Worm (Caenorhabditis elegans) whole organism, L4 larva: ENCODE data around the gene fbxa-26.
"Not testable (repeated sequence)": the region's sequence is repeated elsewhere in the genome, so short reads cannot be mapped to it uniquely, and the experiment has no call there.

Source experiments
- F26F4.8 ChIP-seq: fragments of 200-800 bp; sonication (Bioruptor generic); conservative IDR thresholded peaks from 2 replicates; pipeline ENCODE4 v1.3.6; 2022; ENCODE audit warnings: missing genetic modification characterization, missing compliant biosample characterization
- F44E2.7 ChIP-seq: fragments of 200-800 bp; sonication (Bioruptor generic); IDR thresholded peaks from 2 replicates; pipeline ENCODE4 v2.1.2; 2022; ENCODE audit warnings: missing genetic modification characterization, missing compliant biosample characterization
- T26A8.4 ChIP-seq: fragments of 200-800 bp; sonication (Bioruptor generic); IDR thresholded peaks from 2 replicates; pipeline ENCODE4 v1.3.6; 2022; ENCODE audit warnings: missing genetic modification characterization, missing compliant biosample characterization
- Y105C5A.15 ChIP-seq: fragments of 200-800 bp; sonication (Bioruptor generic); IDR thresholded peaks from 2 replicates; pipeline ENCODE4 v1.3.6; 2022; ENCODE audit warnings: missing genetic modification characterization, missing compliant biosample characterization
- Y75B8A.6 ChIP-seq: fragments of 200-800 bp; sonication (Bioruptor generic); IDR thresholded peaks from 2 replicates; pipeline ENCODE4 v1.3.6; 2022; ENCODE audit warnings: missing genetic modification reagents, missing genetic modification characterization, missing compliant biosample characterization
- ZK337.2 ChIP-seq: fragments of 200-800 bp; sonication (Bioruptor generic); IDR thresholded peaks from 2 replicates; pipeline ENCODE4 v1.3.6; 2022; ENCODE audit warnings: missing genetic modification reagents, missing genetic modification characterization, missing compliant biosample characterization
- aha-1 ChIP-seq: fragments of 150-350 bp; peaks from one replicate; lab custom pipeline; 2014; ENCODE audit warnings: missing biosample characterization, missing genetic modification characterization
- ceh-62 ChIP-seq: sonication (generic microtip); optimal IDR thresholded peaks from 2 replicates; lab custom pipeline; 2017; ENCODE audit warnings: missing biosample characterization, missing genetic modification characterization
- ces-1 ChIP-seq: fragments of 150-350 bp; sonication (generic microtip); optimal IDR thresholded peaks from 4 replicates; lab custom pipeline; 2014; ENCODE audit warnings: missing biosample characterization, missing genetic modification reagents, missing genetic modification characterization
- ctbp-1 ChIP-seq: fragments of 200-800 bp; sonication (Bioruptor generic); IDR thresholded peaks from 2 replicates; pipeline ENCODE4 v1.3.6; 2022; ENCODE audit warnings: missing genetic modification reagents, missing genetic modification characterization, missing compliant biosample characterization
- daf-8 ChIP-seq: fragments of 200-800 bp; sonication (Bioruptor generic); IDR thresholded peaks from 2 replicates; pipeline ENCODE4 v1.3.6; 2022; ENCODE audit warnings: missing genetic modification characterization, missing compliant biosample characterization
- dmd-6 ChIP-seq: fragments of 200-800 bp; sonication (Bioruptor generic); IDR thresholded peaks from 2 replicates; pipeline ENCODE4 v1.3.6; 2022; ENCODE audit warnings: missing genetic modification reagents, missing genetic modification characterization, missing compliant biosample characterization
- dmd-8 ChIP-seq: fragments of 200-800 bp; sonication (Bioruptor generic); IDR thresholded peaks from 2 replicates; pipeline ENCODE4 v1.3.6; 2022; ENCODE audit warnings: missing genetic modification characterization, missing compliant biosample characterization
- egl-27 ChIP-seq: sonication (generic microtip); optimal IDR thresholded peaks from 3 replicates; lab custom pipeline; 2017; ENCODE audit warnings: missing biosample characterization, missing genetic modification reagents, missing genetic modification characterization
- hlh-30 ChIP-seq: sonication (generic microtip); optimal IDR thresholded peaks from 2 replicates; lab custom pipeline; 2017; ENCODE audit warnings: antibody characterized with exemption, mild to moderate bottlenecking, missing genetic modification characterization, missing compliant biosample characterization; ENCODE audit not compliant: insufficient read depth
- lin-13 ChIP-seq: fragments of 150-350 bp; optimal IDR thresholded peaks from 2 replicates; lab custom pipeline; 2014; ENCODE audit warnings: missing biosample characterization, missing genetic modification reagents, missing genetic modification characterization
- lir-3 ChIP-seq: sonication (generic microtip); optimal IDR thresholded peaks from 2 replicates; lab custom pipeline; 2016; ENCODE audit warnings: mild to moderate bottlenecking, missing genetic modification characterization, missing compliant biosample characterization
- madf-5 ChIP-seq, 2 experiments: fragments of 200-800 bp; sonication (Bioruptor generic); IDR thresholded peaks; 2 replicates each; pipeline ENCODE4 v1.3.6; 2022; ENCODE audit warnings: missing compliant biosample characterization in 2 of 2, missing genetic modification characterization in 2 of 2
- madf-9 ChIP-seq: fragments of 200-800 bp; sonication (Bioruptor generic); conservative IDR thresholded peaks from 2 replicates; pipeline ENCODE4 v1.3.6; 2022; ENCODE audit warnings: missing genetic modification reagents, missing genetic modification characterization, missing compliant biosample characterization
- mes-2 ChIP-seq: sonication (generic microtip); optimal IDR thresholded peaks from 2 replicates; lab custom pipeline; 2016; ENCODE audit warnings: missing genotype, mild to moderate bottlenecking, missing genetic modification characterization, missing compliant biosample characterization; ENCODE audit not compliant: poor library complexity, severe bottlenecking
- nhr-11 ChIP-seq: fragments of 150-350 bp; optimal IDR thresholded peaks from 2 replicates; lab custom pipeline; 2014; ENCODE audit warnings: missing biosample characterization, missing genetic modification characterization
- nhr-237 ChIP-seq: sonication (generic microtip); optimal IDR thresholded peaks from 2 replicates; lab custom pipeline; 2017; ENCODE audit warnings: missing biosample characterization, missing genetic modification characterization
- nhr-42 ChIP-seq: fragments of 200-800 bp; sonication (Bioruptor generic); IDR thresholded peaks from 2 replicates; pipeline ENCODE4 v1.3.6; 2022; ENCODE audit warnings: missing genetic modification characterization, missing compliant biosample characterization
- php-3 ChIP-seq: fragments of 200-800 bp; sonication (Bioruptor generic); IDR thresholded peaks from 2 replicates; pipeline ENCODE4 v1.3.6; 2022; ENCODE audit warnings: missing genetic modification reagents, missing genetic modification characterization, missing compliant biosample characterization
- pqm-1 ChIP-seq: sonication (generic microtip); optimal IDR thresholded peaks from 2 replicates; lab custom pipeline; 2017; ENCODE audit warnings: missing biosample characterization, missing genetic modification characterization
- rbr-2 ChIP-seq: sonication (generic microtip); optimal IDR thresholded peaks from 2 replicates; lab custom pipeline; 2016; ENCODE audit warnings: missing genotype, missing genetic modification characterization, missing compliant biosample characterization
- sdz-12 ChIP-seq: fragments of 200-800 bp; sonication (Bioruptor generic); optimal IDR thresholded peaks from 2 replicates; lab custom pipeline; 2018; ENCODE audit warnings: mild to moderate bottlenecking, missing genetic modification characterization, missing compliant biosample characterization
- set-16 ChIP-seq: fragments of 200-800 bp; sonication (Bioruptor generic); IDR thresholded peaks from 2 replicates; pipeline ENCODE4 v1.3.6; 2022; ENCODE audit warnings: missing genetic modification reagents, missing genetic modification characterization, missing compliant biosample characterization
- skn-1 ChIP-seq: fragments of 150-350 bp; optimal IDR thresholded peaks from 2 replicates; lab custom pipeline; 2014; ENCODE audit warnings: missing biosample characterization, missing genetic modification characterization
- snpc-1.2 ChIP-seq: fragments of 200-800 bp; sonication (Bioruptor generic); IDR thresholded peaks from 2 replicates; pipeline ENCODE4 v1.3.6; 2022; ENCODE audit warnings: missing genetic modification reagents, missing genetic modification characterization, missing compliant biosample characterization
- spr-1 ChIP-seq: sonication (generic microtip); optimal IDR thresholded peaks from 2 replicates; lab custom pipeline; 2016; ENCODE audit warnings: mild to moderate bottlenecking, missing genetic modification characterization, missing compliant biosample characterization
- tag-97 ChIP-seq: fragments of 200-800 bp; sonication (Bioruptor generic); IDR thresholded peaks from 2 replicates; pipeline ENCODE4 v1.3.6; 2022; ENCODE audit warnings: missing genetic modification characterization, missing compliant biosample characterization
- unc-130 ChIP-seq: sonication (generic microtip); optimal IDR thresholded peaks from 2 replicates; lab custom pipeline; 2016; ENCODE audit warnings: missing genetic modification reagents, missing genetic modification characterization, missing compliant biosample characterization
- zip-2 ChIP-seq: fragments of 150-350 bp; optimal IDR thresholded peaks from 2 replicates; lab custom pipeline; 2014; ENCODE audit warnings: missing biosample characterization, missing genetic modification characterization
- ztf-11 ChIP-seq: fragments of 150-350 bp; optimal IDR thresholded peaks from 2 replicates; lab custom pipeline; 2014; ENCODE audit warnings: missing biosample characterization, missing genetic modification characterization
- ztf-7 ChIP-seq: fragments of 150-350 bp; optimal IDR thresholded peaks from 2 replicates; lab custom pipeline; 2014; ENCODE audit warnings: missing biosample characterization, missing genetic modification characterization

Gene fbxa-26

ce11 chrIII:1372563-1372962 is 30.2 kb upstream of the fbxa-26 start:
- no peak for TF ChIP-seq pqm-1 (tag; lab: Kevin White, UChicago)
- TF ChIP-seq ceh-62 (tag; lab: Kevin White, UChicago) = no peak
- no peak for TF ChIP-seq php-3
- no peak for TF ChIP-seq dmd-8 (GFP tag; lab: Robert Waterston, UW)
- TF ChIP-seq F44E2.7 = no peak
- TF ChIP-seq daf-8 (GFP tag; lab: Robert Waterston, UW) = no peak
- no peak for TF ChIP-seq tag-97 (GFP tag; lab: Robert Waterston, UW)
- no peak for TF ChIP-seq F26F4.8 (GFP tag; lab: Robert Waterston, UW)
- no peak for TF ChIP-seq sdz-12
- no peak for TF ChIP-seq rbr-2 (tag; lab: Kevin White, UChicago)
- TF ChIP-seq dmd-6 (GFP tag; lab: Robert Waterston, UW) = no peak
- TF ChIP-seq lin-13 (GFP tag; lab: Kevin White, UChicago) = no peak
- no peak for TF ChIP-seq aha-1
- no peak for TF ChIP-seq nhr-11 (tag; lab: Kevin White, UChicago)
- no peak for TF ChIP-seq madf-5 (GFP tag; IDR thresholded peaks at IDR 0.05; lab: Robert Waterston, UW)
- TF ChIP-seq hlh-30 (tag; lab: Kevin White, UChicago) = no peak
- TF ChIP-seq T26A8.4 (GFP tag; lab: Robert Waterston, UW) = no peak
- TF ChIP-seq mes-2 (tag; lab: Kevin White, UChicago) = no peak
- TF ChIP-seq lir-3 (tag; lab: Kevin White, UChicago) = no peak
- TF ChIP-seq ztf-7 (tag; lab: Kevin White, UChicago) = no peak

ce11 chrIII:1359669-1360068 is 17.3 kb upstream of the fbxa-26 start, which contains the start of gene Y82E9BR.9:
Gene Y82E9BR.9, minus strand, starts transcription at chrIII:1359769.
- no peak for TF ChIP-seq Y75B8A.6
- no peak for TF ChIP-seq set-16 (GFP tag; lab: Robert Waterston, UW)
- no peak for TF ChIP-seq nhr-42 (GFP tag; lab: Robert Waterston, UW)
- TF ChIP-seq nhr-11 (tag; lab: Kevin White, UChicago) = no peak
- TF ChIP-seq ZK337.2 (GFP tag; lab: Robert Waterston, UW) = no peak
- TF ChIP-seq, all 104 proteins: peak for 0

- TF ChIP-seq F26F4.8 (GFP tag; lab: Robert Waterston, UW); snpc-1.2 (GFP tag; lab: Robert Waterston, UW); egl-27 (tag; lab: Kevin White, UChicago): not testable (repeated sequence)
- TF ChIP-seq, all 104 proteins: peak for 0; not testable (repeated sequence) for 104
Observed at ce11 chrIII:1357973-1358372, 15.7 kb upstream of the fbxa-26 start, which contains the start of gene Y82E9BR.8. Gene Y82E9BR.8, minus strand, starts transcription at chrIII:1358073.

- TF ChIP-seq nhr-237 (tag; lab: Kevin White, UChicago) = no peak
- no peak for TF ChIP-seq rbr-2 (tag; lab: Kevin White, UChicago)
- no peak for TF ChIP-seq mes-2 (tag; lab: Kevin White, UChicago)
- no peak for TF ChIP-seq zip-2 (tag; lab: Kevin White, UChicago)
- no peak for TF ChIP-seq skn-1 (tag; lab: Kevin White, UChicago)
- TF ChIP-seq madf-9 (GFP tag; lab: Robert Waterston, UW) = no peak
- TF ChIP-seq nhr-11 (tag; lab: Kevin White, UChicago) = no peak
- no peak for TF ChIP-seq Y105C5A.15 (GFP tag; lab: Robert Waterston, UW)
- no peak for TF ChIP-seq ZK337.2 (GFP tag; lab: Robert Waterston, UW)
- no peak for TF ChIP-seq ztf-11 (tag; lab: Kevin White, UChicago)
- no peak for TF ChIP-seq ctbp-1 (GFP tag; lab: Robert Waterston, UW)
- no peak for TF ChIP-seq ces-1
- no peak for TF ChIP-seq unc-130
- no peak for TF ChIP-seq spr-1
Observed at ce11 chrIII:1355320-1355719, 13.0 kb upstream of the fbxa-26 start, which contains the start of gene Y82E9BL.1. Gene Y82E9BL.1, minus strand, starts transcription at chrIII:1355420.
